Worm (Caenorhabditis elegans) whole organism, L4 larva: ENCODE measurements around the gene oac-57.

Experiments used
- R02D3.7 ChIP-seq: fragments of 150-350 bp; sonication (generic microtip); optimal IDR thresholded peaks from 3 replicates; lab custom pipeline; 2014; ENCODE audit warnings: missing biosample characterization, missing genetic modification characterization
- ceh-82 ChIP-seq: sonication (generic microtip); optimal IDR thresholded peaks from 2 replicates; lab custom pipeline; 2017; ENCODE audit warnings: missing biosample characterization, missing genetic modification characterization
- daf-8 ChIP-seq: fragments of 200-800 bp; sonication (Bioruptor generic); IDR thresholded peaks from 2 replicates; pipeline ENCODE4 v1.3.6; 2022; ENCODE audit warnings: missing genetic modification characterization, missing compliant biosample characterization
- dmd-8 ChIP-seq: fragments of 200-800 bp; sonication (Bioruptor generic); IDR thresholded peaks from 2 replicates; pipeline ENCODE4 v1.3.6; 2022; ENCODE audit warnings: missing genetic modification characterization, missing compliant biosample characterization
- fkh-10 ChIP-seq: fragments of 150-350 bp; optimal IDR thresholded peaks from 2 replicates; lab custom pipeline; 2014; ENCODE audit warnings: missing biosample characterization, missing genetic modification reagents, missing genetic modification characterization
- lin-15B ChIP-seq: fragments of 150-350 bp; sonication (generic microtip); optimal IDR thresholded peaks from 3 replicates; lab custom pipeline; 2014; ENCODE audit warnings: missing biosample characterization, missing genetic modification characterization
- mdt-29 ChIP-seq: fragments of 200-800 bp; sonication (Bioruptor generic); IDR thresholded peaks from 2 replicates; pipeline ENCODE4 v1.3.6; 2022; ENCODE audit warnings: missing genetic modification reagents, missing genetic modification characterization, missing compliant biosample characterization
- nhr-6 ChIP-seq: fragments of 150-350 bp; optimal IDR thresholded peaks from 2 replicates; lab custom pipeline; 2014; ENCODE audit warnings: missing biosample characterization, missing genetic modification characterization
- nhr-76 ChIP-seq: fragments of 150-350 bp; optimal IDR thresholded peaks from 2 replicates; lab custom pipeline; 2014; ENCODE audit warnings: missing biosample characterization, missing genetic modification characterization
- nhr-77 ChIP-seq: fragments of 150-350 bp; optimal IDR thresholded peaks from 2 replicates; lab custom pipeline; 2014; ENCODE audit warnings: missing biosample characterization, missing genetic modification characterization
- spr-3 ChIP-seq: fragments of 200-800 bp; sonication (Bioruptor generic); optimal IDR thresholded peaks from 2 replicates; lab custom pipeline; 2018; ENCODE audit warnings: mild to moderate bottlenecking, missing genetic modification characterization, missing compliant biosample characterization

DNA sequence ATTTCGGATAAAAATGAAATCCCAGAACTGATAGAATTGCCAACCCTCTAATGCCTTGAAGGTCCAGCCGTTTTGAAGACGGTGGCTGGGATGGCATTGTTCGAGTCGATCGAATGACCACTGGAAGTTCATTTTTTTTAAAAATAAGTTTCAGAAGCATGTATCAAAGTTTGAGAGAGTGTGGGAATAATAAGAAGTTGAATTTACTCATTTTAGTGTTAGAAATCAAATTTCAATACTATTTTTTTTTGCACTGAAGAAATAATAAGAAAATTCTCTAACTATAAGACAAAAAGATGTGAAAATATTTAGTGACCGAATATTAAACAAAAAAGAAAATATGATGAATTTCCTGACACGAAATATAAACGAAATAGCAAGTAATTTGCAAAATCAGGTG lies 6.5 kb downstream of the oac-57 start, which contains the start of gene oac-59:
- TF ChIP-seq mdt-29 (GFP tag; lab: Robert Waterston, UW) (no peak), ceh-82 (tag; lab: Kevin White, UChicago) (no peak), fkh-10 (GFP tag; lab: Kevin White, UChicago) (no peak), dmd-8 (GFP tag; lab: Robert Waterston, UW) (no peak), nhr-76 (tag; lab: Kevin White, UChicago) (no peak), nhr-6 (tag; lab: Kevin White, UChicago) (no peak), nhr-77 (tag; lab: Kevin White, UChicago) (no peak), R02D3.7 (no peak), spr-3 (no peak), daf-8 (GFP tag; lab: Robert Waterston, UW) (no peak), lin-15B (tag; lab: Kevin White, UChicago) (no peak)
